Worm (Caenorhabditis elegans): ENCODE results near the gene T14B4.20.

T14B4.20 gene

DNA sequence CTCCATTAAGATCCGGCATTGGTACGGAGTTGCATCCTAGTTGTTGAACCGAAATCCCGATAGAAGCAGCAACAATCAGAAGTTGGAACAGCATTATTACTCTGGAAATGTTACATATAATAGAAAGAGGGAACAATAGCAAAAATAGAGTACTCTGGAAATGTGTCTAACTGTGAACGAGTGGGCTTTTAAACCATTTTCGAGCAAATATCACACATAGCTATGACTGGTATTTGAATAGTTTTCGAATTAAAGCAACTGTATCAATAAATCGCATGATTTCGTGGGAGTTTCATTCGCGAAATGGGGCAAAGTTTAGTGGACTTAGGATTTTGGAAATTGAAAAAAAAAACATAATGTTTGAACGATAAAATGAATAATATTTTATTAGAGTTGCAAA is 32.7 kb downstream of the T14B4.20 start, which contains the start of gene F41G3.10:
Gene F41G3.10 (minus strand): TSS at position 101 of the 400 bp plus-strand sequence.
- TF ChIP-seq grh-1 (GFP tag; IDR thresholded peaks at IDR 0.05) (no peak), C16A3.4 (tag; optimal IDR thresholded peaks at IDR 0.05) (no peak), F16B12.6 (tag; optimal IDR thresholded peaks at IDR 0.05) (no peak), aha-1 (tag; optimal IDR thresholded peaks at IDR 0.05) (no peak), sptf-1 (tag; optimal IDR thresholded peaks at IDR 0.05) (no peak), mef-2 (tag; optimal IDR thresholded peaks at IDR 0.05) (no peak), pag-3 (tag; optimal IDR thresholded peaks at IDR 0.05; ENCODE audit: borderline replicate concordance, insufficient read depth) (no peak), hpl-2 (GFP tag; optimal IDR thresholded peaks at IDR 0.05) (no peak), tbx-2 (tag; optimal IDR thresholded peaks at IDR 0.05) (no peak)

DNA sequence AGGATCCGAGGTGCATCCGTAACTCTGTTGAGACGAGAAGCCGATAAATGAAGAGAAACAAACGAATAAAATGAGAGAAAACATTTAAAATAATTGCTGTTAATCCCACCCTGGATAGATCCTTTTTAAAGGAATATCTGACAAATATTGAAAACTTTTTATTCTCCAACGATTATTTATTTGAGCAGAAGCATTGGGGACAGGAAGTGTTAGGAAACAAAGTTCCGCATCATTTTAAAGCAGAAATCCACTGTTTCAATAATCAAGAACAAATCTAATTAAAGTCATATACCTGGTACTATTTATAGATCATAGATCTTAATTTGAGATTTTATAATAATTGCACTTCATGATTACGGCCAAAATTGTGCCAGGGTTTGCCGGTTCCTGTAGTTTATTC is 34.2 kb downstream of the T14B4.20 start, which contains the start of gene F41G3.20:
Gene F41G3.20 (minus strand): TSS at position 101 of the 400 bp plus-strand sequence.
- TF ChIP-seq pqm-1 (tag; optimal IDR thresholded peaks at IDR 0.05) (no peak), ama-1 (optimal IDR thresholded peaks at IDR 0.05) (no peak), lsy-2 (tag; optimal IDR thresholded peaks at IDR 0.05) (no peak), dpl-1 (GFP tag; optimal IDR thresholded peaks at IDR 0.05) (no peak), fos-1 (tag; optimal IDR thresholded peaks at IDR 0.05) (no peak), lir-3 (tag; optimal IDR thresholded peaks at IDR 0.05; ENCODE audit: poor library complexity) (no peak), unc-86 (tag; optimal IDR thresholded peaks at IDR 0.05) (no peak), fkh-8 (tag; optimal IDR thresholded peaks at IDR 0.05) (no peak), unc-98 (GFP tag; IDR thresholded peaks at IDR 0.05) (no peak), nhr-47 (tag; optimal IDR thresholded peaks at IDR 0.05) (no peak)

DNA sequence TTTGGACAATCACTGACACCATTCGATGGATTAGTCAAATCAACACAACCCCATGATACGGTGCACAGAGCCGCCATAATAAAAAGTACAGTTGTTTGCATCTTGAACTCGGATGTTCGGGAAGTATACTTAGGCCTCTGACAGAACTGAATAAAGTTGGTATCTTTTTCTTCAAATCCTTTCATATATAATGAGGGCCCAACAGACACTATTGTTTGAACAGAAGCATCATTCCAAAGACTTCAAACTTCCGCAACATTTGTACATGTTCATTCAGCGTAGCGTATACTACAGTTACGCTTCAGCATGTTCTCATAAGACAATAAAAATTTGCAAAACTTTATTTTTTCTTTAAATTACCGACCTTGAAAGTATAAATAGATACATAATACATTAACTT is 35.3 kb downstream of the T14B4.20 start, which contains the start of gene F41G3.19:
Gene F41G3.19 (minus strand): TSS at position 101 of the 400 bp plus-strand sequence.
- TF ChIP-seq irx-1 (tag; optimal IDR thresholded peaks at IDR 0.05): no peak
- TF ChIP-seq tlp-1 (tag; optimal IDR thresholded peaks at IDR 0.05): no peak
- TF ChIP-seq ets-5 (GFP tag; IDR thresholded peaks at IDR 0.05): no peak
- TF ChIP-seq aly-2 (tag; optimal IDR thresholded peaks at IDR 0.05): no peak

DNA sequence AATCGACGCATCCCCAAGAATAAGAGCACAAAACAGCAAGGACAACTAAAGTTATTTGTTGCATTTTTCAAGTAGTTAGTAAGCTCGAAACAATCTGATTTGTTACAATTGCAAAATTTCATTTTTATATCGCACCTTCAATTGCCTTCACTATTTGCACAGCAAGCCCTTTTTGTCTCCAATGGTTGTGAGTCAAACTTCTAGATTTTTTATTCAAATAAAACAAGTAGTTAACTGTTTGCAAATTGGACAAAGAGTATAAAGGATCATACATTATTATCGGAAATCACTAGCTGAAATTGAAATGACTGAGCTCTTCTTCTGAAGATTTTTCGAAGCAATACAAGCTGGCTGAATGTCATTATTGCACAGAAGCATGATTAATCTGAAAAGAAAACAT is 36.1 kb downstream of the T14B4.20 start, which contains the start of gene F41G3.21:
Gene F41G3.21 (minus strand): TSS at position 101 of the 400 bp plus-strand sequence.
- no peak for TF ChIP-seq F16B12.6 (tag; optimal IDR thresholded peaks at IDR 0.05)
- no peak for TF ChIP-seq egl-13 (tag; optimal IDR thresholded peaks at IDR 0.05)
- TF ChIP-seq mdl-1 (tag; optimal IDR thresholded peaks at IDR 0.05): no peak
- TF ChIP-seq nhr-19 (GFP tag; conservative IDR thresholded peaks at IDR 0.05): no peak
- TF ChIP-seq nhr-12 (tag; optimal IDR thresholded peaks at IDR 0.05): no peak
- TF ChIP-seq lin-35 (GFP tag; optimal IDR thresholded peaks at IDR 0.05): no peak
- TF ChIP-seq C04F5.9 (tag; optimal IDR thresholded peaks at IDR 0.05): no peak
- no peak for TF ChIP-seq mab-9 (GFP tag; IDR thresholded peaks at IDR 0.05)
- TF ChIP-seq lin-15B (tag; optimal IDR thresholded peaks at IDR 0.05): no peak
- no peak for TF ChIP-seq lsy-2 (tag; optimal IDR thresholded peaks at IDR 0.05)
- TF ChIP-seq Y116A8C.19 (tag; optimal IDR thresholded peaks at IDR 0.05; ENCODE audit: borderline replicate concordance): no peak
- TF ChIP-seq nhr-71 (tag; optimal IDR thresholded peaks at IDR 0.05): no peak
- TF ChIP-seq fos-1 (tag; optimal IDR thresholded peaks at IDR 0.05): no peak
- no peak for TF ChIP-seq unc-98 (GFP tag; IDR thresholded peaks at IDR 0.05)
- no peak for TF ChIP-seq pag-3 (tag; optimal IDR thresholded peaks at IDR 0.05; ENCODE audit: borderline replicate concordance, insufficient read depth)
- no peak for TF ChIP-seq alr-1 (tag; optimal IDR thresholded peaks at IDR 0.05; ENCODE audit: borderline replicate concordance)

DNA sequence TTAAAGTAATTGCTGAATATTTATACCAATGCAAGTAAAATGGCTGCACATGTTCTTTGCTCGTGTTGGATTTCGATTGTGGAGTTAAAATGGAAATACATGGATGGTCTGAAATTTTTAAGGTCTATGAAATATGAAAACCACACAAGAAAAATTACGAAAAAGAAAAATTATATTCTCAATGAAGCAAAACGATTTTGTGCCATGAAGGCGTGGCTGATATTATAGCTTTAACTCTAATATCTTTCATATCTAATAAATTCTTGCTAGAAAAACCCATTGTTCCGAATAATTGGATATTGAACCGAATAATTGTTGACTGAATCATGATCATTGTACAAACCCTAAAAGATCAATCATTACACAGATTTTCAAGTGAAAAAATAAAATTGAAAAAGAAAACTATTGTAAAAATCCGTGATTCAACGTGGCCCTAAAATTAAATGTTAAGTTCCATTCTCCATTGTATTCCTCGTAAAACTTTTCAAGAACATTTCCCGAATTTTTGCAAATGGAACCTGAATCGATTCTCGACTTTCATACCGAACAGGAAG is 38.0 kb downstream of the T14B4.20 start, which contains the start of the genes srx-95 and fis-1:
Gene srx-95 (minus strand): TSS at position 101 of the 554 bp plus-strand sequence.
Gene fis-1 (plus strand): TSS at position 504 of the 554 bp plus-strand sequence.
- TF ChIP-seq xbp-1 (tag; optimal IDR thresholded peaks at IDR 0.05) (no peak), nhr-90 (tag; optimal IDR thresholded peaks at IDR 0.05; ENCODE audit: poor library complexity) (no peak), ceh-63 (GFP tag; optimal IDR thresholded peaks at IDR 0.05) (no peak), hpl-2 (GFP tag; optimal IDR thresholded peaks at IDR 0.05) (no peak), lin-13 (GFP tag; optimal IDR thresholded peaks at IDR 0.05) (no peak), mef-2 (tag; optimal IDR thresholded peaks at IDR 0.05) (no peak), pag-3 (tag; optimal IDR thresholded peaks at IDR 0.05; ENCODE audit: borderline replicate concordance, insufficient read depth) (no peak)
